Fruit fly (Drosophila melanogaster) whole organism, prepupa: ENCODE data around the gene Hr39.

Source experiments
- Blimp-1 ChIP-seq: fragments of 200-800 bp; sonication (Bioruptor generic); optimal IDR thresholded peaks from 3 replicates; lab custom pipeline; 2017; ENCODE audit warnings: missing biosample characterization, missing genetic modification characterization, mild to moderate bottlenecking, moderate library complexity, missing genetic modification reagents
- CG10631 ChIP-seq: fragments of 200-800 bp; sonication (Bioruptor generic); optimal IDR thresholded peaks from 2 replicates; lab custom pipeline; 2016; ENCODE audit warnings: missing biosample characterization, missing genetic modification characterization
- CG11762 ChIP-seq: fragments of 200-800 bp; sonication (Bioruptor generic); optimal IDR thresholded peaks from 3 replicates; lab custom pipeline; 2016; ENCODE audit warnings: missing biosample characterization, missing genetic modification characterization; ENCODE audit not compliant: insufficient read depth
- CG11902 ChIP-seq: fragments of 200-800 bp; sonication (Bioruptor generic); optimal IDR thresholded peaks from 3 replicates; lab custom pipeline; 2016; ENCODE audit warnings: missing biosample characterization, missing genetic modification characterization
- CG15336 ChIP-seq: fragments of 200-800 bp; sonication (Bioruptor generic); IDR thresholded peaks from 2 replicates; pipeline ENCODE4 v1.3.6; 2022; ENCODE audit warnings: missing biosample characterization, missing genetic modification characterization
- CG3032 ChIP-seq: fragments of 200-800 bp; optimal IDR thresholded peaks from 2 replicates; lab custom pipeline; 2019; ENCODE audit warnings: missing biosample characterization, mild to moderate bottlenecking, missing genetic modification characterization, moderate library complexity
- CG32006 ChIP-seq: fragments of 200-800 bp; sonication (Bioruptor generic); optimal IDR thresholded peaks from 3 replicates; lab custom pipeline; 2017; ENCODE audit warnings: missing biosample characterization, mild to moderate bottlenecking, missing genetic modification characterization
- CG34406 ChIP-seq: fragments of 200-800 bp; sonication (Bioruptor generic); optimal IDR thresholded peaks from 3 replicates; lab custom pipeline; 2016; ENCODE audit warnings: missing biosample characterization, missing genetic modification characterization
- CG6276 ChIP-seq: fragments of 200-800 bp; sonication (Bioruptor generic); optimal IDR thresholded peaks from 2 replicates; lab custom pipeline; 2017; ENCODE audit warnings: missing biosample characterization, mild to moderate bottlenecking, missing genetic modification characterization
- CG6792 ChIP-seq: fragments of 200-800 bp; sonication (Bioruptor generic); optimal IDR thresholded peaks from 3 replicates; lab custom pipeline; 2016; ENCODE audit warnings: missing biosample characterization, missing genetic modification characterization
- CG6808 ChIP-seq: fragments of 200-800 bp; sonication (Bioruptor generic); optimal IDR thresholded peaks from 3 replicates; lab custom pipeline; 2017; ENCODE audit warnings: missing biosample characterization, missing genetic modification characterization, mild to moderate bottlenecking, moderate library complexity, missing genetic modification reagents
- CG7368 ChIP-seq: fragments of 200-800 bp; sonication (Bioruptor generic); optimal IDR thresholded peaks from 3 replicates; lab custom pipeline; 2016; ENCODE audit warnings: missing biosample characterization, missing genetic modification characterization
- CG8119 ChIP-seq: fragments of 200-800 bp; sonication (Bioruptor generic); IDR thresholded peaks from 3 replicates; pipeline ENCODE4 v1.3.6; 2022; ENCODE audit warnings: missing biosample characterization, missing genetic modification characterization
- CG8319 ChIP-seq: fragments of 200-800 bp; sonication (Bioruptor generic); optimal IDR thresholded peaks from 3 replicates; lab custom pipeline; 2016; ENCODE audit warnings: missing biosample characterization, missing genetic modification characterization
- CG8632 ChIP-seq: fragments of 200-800 bp; sonication (Bioruptor generic); optimal IDR thresholded peaks from 3 replicates; lab custom pipeline; 2016; ENCODE audit warnings: missing biosample characterization, missing genetic modification characterization
- CG9139 ChIP-seq: fragments of 200-800 bp; sonication (Bioruptor generic); optimal IDR thresholded peaks from 3 replicates; lab custom pipeline; 2017; ENCODE audit warnings: missing biosample characterization, mild to moderate bottlenecking, missing genetic modification characterization
- Eip75B ChIP-seq: fragments of 200-800 bp; sonication (Bioruptor generic); optimal IDR thresholded peaks from 3 replicates; lab custom pipeline; 2016; ENCODE audit warnings: missing biosample characterization, missing genetic modification characterization
- Eip78C ChIP-seq: fragments of 200-800 bp; sonication (Bioruptor generic); peaks from one replicate; lab custom pipeline; 2016; ENCODE audit warnings: missing biosample characterization, missing genetic modification characterization
- Eip93F ChIP-seq: fragments of 200-800 bp; sonication (Bioruptor generic); optimal IDR thresholded peaks from 2 replicates; lab custom pipeline; 2016; ENCODE audit warnings: missing biosample characterization, mild to moderate bottlenecking, missing genetic modification characterization
- Ets21C ChIP-seq: fragments of 200-800 bp; sonication (Bioruptor generic); optimal IDR thresholded peaks from 3 replicates; lab custom pipeline; 2016; ENCODE audit warnings: missing biosample characterization, missing genetic modification characterization
- Ets96B ChIP-seq: fragments of 200-800 bp; optimal IDR thresholded peaks from 2 replicates; lab custom pipeline; 2019; ENCODE audit warnings: missing biosample characterization, mild to moderate bottlenecking, missing genetic modification characterization, moderate library complexity
- Gug ChIP-seq: fragments of 200-800 bp; sonication (Bioruptor generic); IDR thresholded peaks from 2 replicates; pipeline ENCODE4 v1.3.6; 2022; ENCODE audit warnings: missing biosample characterization, missing genetic modification characterization
- Hr38 ChIP-seq: sonication (Bioruptor generic); optimal IDR thresholded peaks from 2 replicates; lab custom pipeline; 2016; ENCODE audit warnings: missing biosample characterization, missing genetic modification characterization
- Hr39 ChIP-seq: fragments of 200-800 bp; sonication (Bioruptor generic); optimal IDR thresholded peaks from 2 replicates; lab custom pipeline; 2016; ENCODE audit warnings: missing biosample characterization, missing genetic modification characterization
- Hr4 ChIP-seq: fragments of 200-800 bp; sonication (Bioruptor generic); optimal IDR thresholded peaks from 3 replicates; lab custom pipeline; 2016; ENCODE audit warnings: missing biosample characterization, missing genetic modification characterization
- Lpt ChIP-seq: fragments of 200-800 bp; sonication (Bioruptor generic); optimal IDR thresholded peaks from 3 replicates; lab custom pipeline; 2016; ENCODE audit warnings: missing biosample characterization, missing genetic modification characterization
- OdsH ChIP-seq: fragments of 200-800 bp; sonication (Bioruptor generic); optimal IDR thresholded peaks from 3 replicates; lab custom pipeline; 2016; ENCODE audit warnings: missing biosample characterization, missing genetic modification characterization
- Sox15 ChIP-seq: fragments of 200-800 bp; sonication (Bioruptor generic); optimal IDR thresholded peaks from 3 replicates; lab custom pipeline; 2016; ENCODE audit warnings: missing biosample characterization, missing genetic modification characterization
- cyc ChIP-seq: fragments of 200-800 bp; sonication (Bioruptor generic); optimal IDR thresholded peaks from 3 replicates; lab custom pipeline; 2016; ENCODE audit warnings: missing biosample characterization, missing genetic modification characterization
- dac ChIP-seq: fragments of 200-800 bp; sonication (Bioruptor generic); optimal IDR thresholded peaks from 2 replicates; lab custom pipeline; 2017; ENCODE audit warnings: missing biosample characterization, mild to moderate bottlenecking, missing genetic modification characterization
- dsx ChIP-seq: fragments of 200-800 bp; optimal IDR thresholded peaks from 3 replicates; lab custom pipeline; 2019; ENCODE audit warnings: missing biosample characterization, mild to moderate bottlenecking, missing genetic modification characterization, moderate library complexity; ENCODE audit not compliant: poor library complexity, severe bottlenecking
- fd59A ChIP-seq: fragments of 200-800 bp; sonication (Bioruptor generic); optimal IDR thresholded peaks from 2 replicates; lab custom pipeline; 2017; ENCODE audit warnings: missing biosample characterization, mild to moderate bottlenecking, missing genetic modification characterization, missing genetic modification reagents
- fkh ChIP-seq: fragments of 200-800 bp; sonication (Bioruptor generic); optimal IDR thresholded peaks from 3 replicates; lab custom pipeline; 2017; ENCODE audit warnings: missing biosample characterization, mild to moderate bottlenecking, missing genetic modification characterization, moderate library complexity
- lz ChIP-seq: fragments of 200-800 bp; sonication (Bioruptor generic); optimal IDR thresholded peaks from 3 replicates; lab custom pipeline; 2016; ENCODE audit warnings: missing biosample characterization, missing genetic modification characterization
- net ChIP-seq: fragments of 200-800 bp; sonication (Bioruptor generic); optimal IDR thresholded peaks from 3 replicates; lab custom pipeline; 2016; ENCODE audit warnings: missing biosample characterization, missing genetic modification characterization
- salr ChIP-seq, 2 experiments: fragments of 200-800 bp; sonication (Bioruptor generic); optimal IDR thresholded peaks; 3 replicates each; lab custom pipeline; 2016 to 2018; ENCODE audit warnings: missing biosample characterization in 2 of 2, missing genetic modification characterization in 2 of 2, mild to moderate bottlenecking in 1 of 2
- ss ChIP-seq, 2 experiments: fragments of 200-800 bp; sonication (Bioruptor generic); optimal IDR thresholded peaks; 2 replicates in 1 of 2; 3 replicates in 1 of 2; lab custom pipeline; 2017 to 2018; ENCODE audit warnings: mild to moderate bottlenecking in 2 of 2, missing biosample characterization in 2 of 2, missing genetic modification characterization in 2 of 2, moderate library complexity in 1 of 2
- svp ChIP-seq: fragments of 200-800 bp; sonication (Bioruptor generic); peaks from one replicate; lab custom pipeline; 2016; ENCODE audit warnings: missing biosample characterization, missing genetic modification characterization
- topi ChIP-seq: fragments of 200-800 bp; sonication (Bioruptor generic); optimal IDR thresholded peaks from 3 replicates; lab custom pipeline; 2016; ENCODE audit warnings: missing biosample characterization, missing genetic modification characterization
- vri ChIP-seq: fragments of 200-800 bp; sonication (Bioruptor generic); optimal IDR thresholded peaks from 3 replicates; lab custom pipeline; 2016; ENCODE audit warnings: missing biosample characterization, mild to moderate bottlenecking, missing genetic modification characterization

Gene Hr39

dm6 chr2L:21289101-21289500 lies 52.1 kb downstream of the Hr39 start:
- TF ChIP-seq Blimp-1: no peak
- TF ChIP-seq CG32006 (GFP tag; lab: Kevin White, UChicago): no peak
- no peak for TF ChIP-seq Hr4 (GFP tag; lab: Kevin White, UChicago)
- TF ChIP-seq CG6276 (GFP tag; lab: Kevin White, UChicago): no peak
- TF ChIP-seq vri (GFP tag; lab: Kevin White, UChicago): no peak

dm6 chr2L:21290434-21290833 lies 53.4 kb downstream of the Hr39 start, which contains the start of gene Gr39a:
TSS of gene Gr39a (plus strand) at chr2L:21290734.
- TF ChIP-seq Hr38 (GFP tag; lab: Kevin White, UChicago) (no peak), Blimp-1 (no peak), CG10631 (GFP tag; lab: Kevin White, UChicago) (no peak), ss (GFP tag; optimal IDR thresholded peaks at IDR 0.05; lab: Kevin White, UChicago) (no peak), Hr39 (GFP tag; lab: Kevin White, UChicago) (no peak), CG9139 (GFP tag; lab: Kevin White, UChicago) (no peak), Eip75B (GFP tag; lab: Kevin White, UChicago) (no peak), fd59A (no peak), salr (GFP tag; optimal IDR thresholded peaks at IDR 0.05; lab: Kevin White, UChicago) (no peak), Ets96B (tag; lab: Kevin White, UChicago) (no peak), CG3032 (no peak), Lpt (GFP tag; lab: Kevin White, UChicago) (no peak), Eip93F (GFP tag; lab: Kevin White, UChicago) (no peak), CG8319 (no peak), CG6276 (GFP tag; lab: Kevin White, UChicago) (no peak), CG11902 (GFP tag; lab: Kevin White, UChicago) (no peak), CG15336 (no peak), svp (GFP tag; lab: Kevin White, UChicago) (no peak)

- TF ChIP-seq svp (GFP tag; lab: Kevin White, UChicago): peak; percentile 92
- TF ChIP-seq fkh (GFP tag; lab: Kevin White, UChicago): no peak
Measured at dm6 chr2L:21299564-21299963, 62.5 kb downstream of the Hr39 start.

dm6 chr2L:21302064-21302463 lies 65.0 kb downstream of the Hr39 start:
- TF ChIP-seq ss (GFP tag; optimal IDR thresholded peaks at IDR 0.05; lab: Kevin White, UChicago) (no peak), CG8632 (GFP tag; lab: Kevin White, UChicago) (no peak), Eip75B (GFP tag; lab: Kevin White, UChicago) (no peak), CG8119 (GFP tag; lab: Robert Waterston, UW) (no peak), CG6808 (GFP tag; lab: Kevin White, UChicago) (no peak), CG8319 (no peak), fd59A (no peak), Sox15 (GFP tag; lab: Kevin White, UChicago) (no peak), CG11762 (GFP tag; lab: Kevin White, UChicago) (no peak), Eip78C (no peak), Blimp-1 (no peak)

dm6 chr2L:21303655-21304532 lies 66.8 kb downstream of the Hr39 start:
- TF ChIP-seq vri (GFP tag; lab: Kevin White, UChicago) (peak; percentile 59), svp (GFP tag; lab: Kevin White, UChicago) (peak; percentile 86), lz (GFP tag; lab: Kevin White, UChicago) (no peak), CG15336 (no peak), CG8319 (no peak), CG11762 (GFP tag; lab: Kevin White, UChicago) (no peak)

dm6 chr2L:21304533-21304850 lies 67.4 kb downstream of the Hr39 start:
- TF ChIP-seq CG6792 (GFP tag; lab: Kevin White, UChicago) (no peak), OdsH (GFP tag; lab: Kevin White, UChicago) (no peak), Gug (GFP tag; lab: Robert Waterston, UW) (no peak), topi (GFP tag; lab: Kevin White, UChicago) (no peak), Hr4 (GFP tag; lab: Kevin White, UChicago) (no peak), CG6276 (GFP tag; lab: Kevin White, UChicago) (no peak), Ets21C (GFP tag; lab: Kevin White, UChicago) (no peak), CG7368 (GFP tag; lab: Kevin White, UChicago) (no peak), net (GFP tag; lab: Kevin White, UChicago) (no peak), dac (GFP tag; lab: Kevin White, UChicago) (no peak), cyc (GFP tag; lab: Kevin White, UChicago) (no peak), CG34406 (no peak), dsx (GFP tag; lab: Kevin White, UChicago) (no peak), fd59A (no peak)
